Worm (Caenorhabditis elegans): Measurements from ENCODE around the gene decr-1.1.

ce11 chrV:13782190-13782589 lies at the start of gene decr-1.1:
- TF ChIP-seq unc-120 (tag; optimal IDR thresholded peaks at IDR 0.05; ENCODE audit: poor library complexity, severe bottlenecking) (no peak), ztf-11 (tag; optimal IDR thresholded peaks at IDR 0.05) (no peak), lin-13 (tag; optimal IDR thresholded peaks at IDR 0.05) (no peak), tbx-8 (GFP tag; optimal IDR thresholded peaks at IDR 0.05) (no peak), nhr-237 (tag; optimal IDR thresholded peaks at IDR 0.05) (no peak)
